Fruit fly (Drosophila melanogaster) whole organism, adult: ENCODE measurements around the gene GAPsec.

Experiments used
- Crg-1 ChIP-seq: fragments of 200-800 bp; sonication (Bioruptor generic); optimal IDR thresholded peaks from 2 replicates; lab custom pipeline; 2016; ENCODE audit warnings: missing biosample characterization, missing genetic modification characterization
- cnc ChIP-seq, 2 experiments: fragments of >200 bp; optimal IDR thresholded peaks; 2 replicates each; lab custom pipeline; 2017

DNA sequence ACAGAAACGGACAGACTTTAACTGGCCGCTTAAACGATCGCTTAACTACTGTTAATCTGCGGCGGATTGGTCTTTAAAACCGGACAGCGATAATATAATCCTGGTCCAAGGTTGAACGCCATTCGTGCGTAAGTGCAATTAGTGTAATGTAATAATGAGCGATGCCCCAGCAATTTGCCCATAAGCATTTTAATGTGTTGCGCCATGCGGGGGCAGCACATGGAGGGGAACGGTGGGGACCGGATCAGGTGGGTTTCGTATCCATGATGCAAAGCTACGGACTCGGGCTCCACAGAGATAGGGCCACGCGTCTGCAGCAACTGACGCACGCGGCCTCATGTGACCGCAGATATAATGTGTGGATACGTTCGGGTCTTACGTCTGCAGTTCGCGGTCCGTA is 34.1 kb upstream of the GAPsec start:
- TF ChIP-seq cnc (optimal IDR thresholded peaks at IDR 0.05; lab: Kevin White, UChicago): no peak
- no peak for TF ChIP-seq Crg-1 (GFP tag; lab: Kevin White, UChicago)
